Fruit fly (Drosophila melanogaster) whole organism, wandering third instar larva: ENCODE data around the gene CG4465.

Experiments
- Abd-B ChIP-seq: fragments of >200 bp; optimal IDR thresholded peaks from 2 replicates; lab custom pipeline; 2017; ENCODE audit warnings: missing biosample characterization, missing genetic modification characterization
- CG32264 ChIP-seq: fragments of 200-800 bp; sonication (Bioruptor generic); optimal IDR thresholded peaks from 2 replicates; lab custom pipeline; 2016; ENCODE audit warnings: missing biosample characterization, missing genetic modification characterization
- CG9705 ChIP-seq: fragments of 200-800 bp; sonication (Bioruptor generic); optimal IDR thresholded peaks from 2 replicates; lab custom pipeline; 2018; ENCODE audit warnings: missing biosample characterization, mild to moderate bottlenecking, missing genetic modification characterization
- CrebA ChIP-seq: fragments of 200-800 bp; sonication (Bioruptor generic); optimal IDR thresholded peaks from 2 replicates; lab custom pipeline; 2016; ENCODE audit warnings: missing biosample characterization, mild to moderate bottlenecking, missing genetic modification characterization, borderline replicate concordance
- Dfd ChIP-seq: fragments of >200 bp; optimal IDR thresholded peaks from 2 replicates; lab custom pipeline; 2017; ENCODE audit warnings: missing biosample characterization, missing genetic modification characterization
- Dif ChIP-seq: fragments of 200-275, 200-300 bp; sonication (Bioruptor generic); optimal IDR thresholded peaks from 2 replicates; lab custom pipeline; 2018; ENCODE audit warnings: missing biosample characterization, missing genetic modification characterization; ENCODE audit not compliant: partially characterized antibody
- HLH106 ChIP-seq: fragments of 200-800 bp; optimal IDR thresholded peaks from 3 replicates; lab custom pipeline; 2019; ENCODE audit warnings: missing biosample characterization, mild to moderate bottlenecking, missing genetic modification characterization, moderate library complexity
- Hnf4 ChIP-seq: fragments of 200-800 bp; sonication (Bioruptor generic); optimal IDR thresholded peaks from 2 replicates; lab custom pipeline; 2016; ENCODE audit warnings: missing biosample characterization, mild to moderate bottlenecking, missing genetic modification characterization
- Hr78 ChIP-seq: fragments of >200 bp; optimal IDR thresholded peaks from 2 replicates; lab custom pipeline; 2017; ENCODE audit warnings: missing biosample characterization, missing genetic modification characterization
- Hr83 ChIP-seq: fragments of 200-300 bp; sonication (Bioruptor generic); optimal IDR thresholded peaks from 2 replicates; lab custom pipeline; 2016; ENCODE audit warnings: missing biosample characterization, mild to moderate bottlenecking, missing genetic modification characterization, moderate library complexity; ENCODE audit not compliant: poor library complexity, severe bottlenecking
- Jra ChIP-seq: sonication (Bioruptor generic); optimal IDR thresholded peaks from 2 replicates; lab custom pipeline; 2016; ENCODE audit warnings: missing biosample characterization, missing genetic modification characterization
- Mio ChIP-seq: sonication (Bioruptor generic); optimal IDR thresholded peaks from 2 replicates; lab custom pipeline; 2016; ENCODE audit warnings: missing biosample characterization, missing genetic modification characterization
- Myc ChIP-seq: fragments of >200 bp; optimal IDR thresholded peaks from 2 replicates; lab custom pipeline; 2017
- N ChIP-seq: fragments of >200 bp; optimal IDR thresholded peaks from 2 replicates; lab custom pipeline; 2018; ENCODE audit warnings: missing biosample characterization, missing external identifiers, missing genetic modification characterization
- OdsH ChIP-seq: fragments of 200-800 bp; sonication (Bioruptor generic); optimal IDR thresholded peaks from 2 replicates; lab custom pipeline; 2016; ENCODE audit warnings: missing biosample characterization, mild to moderate bottlenecking, missing genetic modification characterization
- Rel ChIP-seq, 2 experiments: fragments of 200-800 bp; sonication (Bioruptor generic) in 1 of 2; optimal IDR thresholded peaks; 2 replicates in 1 of 2; 3 replicates in 1 of 2; lab custom pipeline; 2016 to 2019; ENCODE audit warnings: mild to moderate bottlenecking in 2 of 2, missing biosample characterization in 2 of 2, missing genetic modification characterization in 2 of 2, moderate library complexity in 1 of 2
- Vsx2 ChIP-seq: fragments of 200-300, 225-300 bp; sonication (Bioruptor generic); optimal IDR thresholded peaks from 2 replicates; lab custom pipeline; 2018; ENCODE audit warnings: missing biosample characterization, missing genetic modification characterization; ENCODE audit not compliant: partially characterized antibody
- br ChIP-seq: fragments of 200-800 bp; sonication (Bioruptor generic); optimal IDR thresholded peaks from 2 replicates; lab custom pipeline; 2016; ENCODE audit warnings: missing biosample characterization, missing genetic modification characterization
- brk ChIP-seq: fragments of 200-800 bp; sonication (Bioruptor generic); optimal IDR thresholded peaks from 2 replicates; lab custom pipeline; 2016; ENCODE audit warnings: missing biosample characterization, mild to moderate bottlenecking, missing genetic modification characterization
- dl ChIP-seq, 2 experiments: fragments of 175-275, 200-275 bp in 1 of 2; fragments of 200-275 bp in 1 of 2; sonication (Bioruptor generic); optimal IDR thresholded peaks; lab custom pipeline; 2018; ENCODE audit warnings: mild to moderate bottlenecking in 2 of 2, missing biosample characterization in 2 of 2, missing genetic modification characterization in 2 of 2, moderate library complexity in 2 of 2; ENCODE audit not compliant: partially characterized antibody in 2 of 2, insufficient read depth in 1 of 2
- ey ChIP-seq: fragments of 200-800 bp; sonication (Bioruptor generic); optimal IDR thresholded peaks from 2 replicates; lab custom pipeline; 2016; ENCODE audit warnings: missing biosample characterization, missing genetic modification characterization
- foxo ChIP-seq, 2 experiments: fragments of 200-800 bp; sonication (Bioruptor generic); optimal IDR thresholded peaks; 2 replicates in 1 of 2; 3 replicates in 1 of 2; lab custom pipeline; 2016 to 2017; ENCODE audit warnings: missing biosample characterization in 2 of 2, missing genetic modification characterization in 2 of 2
- fru ChIP-seq: fragments of 200-800 bp; sonication (Bioruptor generic); optimal IDR thresholded peaks from 3 replicates; lab custom pipeline; 2016; ENCODE audit warnings: missing biosample characterization, mild to moderate bottlenecking, missing genetic modification characterization
- h ChIP-seq: fragments of 200-800 bp; sonication (Bioruptor generic); optimal IDR thresholded peaks from 3 replicates; lab custom pipeline; 2016; ENCODE audit warnings: missing biosample characterization, mild to moderate bottlenecking, missing genetic modification characterization
- lola ChIP-seq: fragments of >200 bp; optimal IDR thresholded peaks from 2 replicates; lab custom pipeline; 2017; ENCODE audit warnings: missing biosample characterization, missing genetic modification characterization
- pan ChIP-seq: fragments of >200 bp; optimal IDR thresholded peaks from 2 replicates; lab custom pipeline; 2017
- psq ChIP-seq: fragments of 200-800 bp; sonication (Bioruptor generic); optimal IDR thresholded peaks from 3 replicates; lab custom pipeline; 2017; ENCODE audit warnings: missing biosample characterization, mild to moderate bottlenecking, missing genetic modification characterization, moderate library complexity
- rgr ChIP-seq: fragments of 200-800 bp; sonication (Bioruptor generic); optimal IDR thresholded peaks from 3 replicates; lab custom pipeline; 2016; ENCODE audit warnings: missing biosample characterization, mild to moderate bottlenecking, missing genetic modification characterization
- sage ChIP-seq: fragments of 200-800 bp; sonication (Bioruptor generic); optimal IDR thresholded peaks from 2 replicates; lab custom pipeline; 2016; ENCODE audit warnings: missing biosample characterization, mild to moderate bottlenecking, missing genetic modification characterization
- sv ChIP-seq: fragments of 200-800 bp; sonication (Bioruptor generic); optimal IDR thresholded peaks from 3 replicates; lab custom pipeline; 2016; ENCODE audit warnings: missing biosample characterization, missing genetic modification characterization
- usp ChIP-seq: fragments of >200 bp; optimal IDR thresholded peaks from 2 replicates; lab custom pipeline; 2017; ENCODE audit warnings: missing biosample characterization, missing genetic modification characterization
- woc ChIP-seq: sonication (Bioruptor generic); optimal IDR thresholded peaks from 2 replicates; lab custom pipeline; 2016; ENCODE audit warnings: missing biosample characterization, mild to moderate bottlenecking, missing genetic modification characterization

CG4465 gene

DNA sequence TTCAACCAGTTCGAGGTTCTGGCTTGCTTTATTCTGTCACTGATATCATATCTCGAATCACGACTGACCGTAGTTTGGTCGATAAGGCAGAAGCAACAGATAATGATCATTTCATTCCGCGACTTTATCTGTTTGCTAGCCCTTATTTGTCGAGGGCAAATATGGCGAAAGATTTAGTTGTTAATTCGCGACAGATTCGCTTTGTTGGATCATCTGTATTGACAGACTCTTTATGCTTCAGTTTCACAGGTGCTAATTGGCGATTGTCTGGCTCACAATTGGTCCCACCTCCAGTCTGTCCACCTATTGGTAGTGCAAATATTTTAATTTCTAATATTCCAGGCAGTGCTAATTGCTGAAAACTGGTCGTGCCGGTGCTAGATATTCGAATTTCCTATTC is 6.7 kb upstream of the CG4465 start:
- no peak for TF ChIP-seq woc
- no peak for TF ChIP-seq CG9705 (GFP tag; lab: Kevin White, UChicago)
- TF ChIP-seq Jra, result no peak
- no peak for TF ChIP-seq foxo (GFP tag; optimal IDR thresholded peaks at IDR 0.05; lab: Kevin White, UChicago)
- TF ChIP-seq Hr83 (GFP tag; lab: Kevin White, UChicago), result peak; percentile 38
- no peak for TF ChIP-seq dl (GFP tag; optimal IDR thresholded peaks at IDR 0.05; lab: Kevin White, UChicago; ENCODE audit: insufficient read depth in 1 of 2, partially characterized antibody in 2 of 2)
- peak; percentile 50 for TF ChIP-seq h (GFP tag; lab: Kevin White, UChicago)
- TF ChIP-seq Dif (GFP tag; lab: Kevin White, UChicago), result no peak
- TF ChIP-seq Dfd (GFP tag; lab: Kevin White, UChicago), result no peak
- no peak for TF ChIP-seq usp (GFP tag; lab: Kevin White, UChicago)
- no peak for TF ChIP-seq OdsH (GFP tag; lab: Kevin White, UChicago)
- no peak for TF ChIP-seq sv (GFP tag; lab: Kevin White, UChicago)
- no peak for TF ChIP-seq Hnf4 (GFP tag; lab: Kevin White, UChicago)
- TF ChIP-seq N (GFP tag; lab: Kevin White, UChicago), result no peak
- no peak for TF ChIP-seq ey
- peak; percentile 34 for TF ChIP-seq br (GFP tag; lab: Kevin White, UChicago)
- TF ChIP-seq fru (GFP tag; lab: Kevin White, UChicago), result no peak
- no peak for TF ChIP-seq Myc (lab: Kevin White, UChicago)
- no peak for TF ChIP-seq Rel (GFP tag; optimal IDR thresholded peaks at IDR 0.05; lab: Kevin White, UChicago)
- no peak for TF ChIP-seq Rel (tag; optimal IDR thresholded peaks at IDR 0.05; lab: Kevin White, UChicago)
- no peak for TF ChIP-seq Mio (GFP tag; lab: Kevin White, UChicago)
- TF ChIP-seq rgr, result peak; percentile 65
- no peak for TF ChIP-seq pan
- no peak for TF ChIP-seq brk
- no peak for TF ChIP-seq Vsx2 (GFP tag; lab: Kevin White, UChicago)
- no peak for TF ChIP-seq CrebA (GFP tag; lab: Kevin White, UChicago)
- TF ChIP-seq psq, result no peak

DNA sequence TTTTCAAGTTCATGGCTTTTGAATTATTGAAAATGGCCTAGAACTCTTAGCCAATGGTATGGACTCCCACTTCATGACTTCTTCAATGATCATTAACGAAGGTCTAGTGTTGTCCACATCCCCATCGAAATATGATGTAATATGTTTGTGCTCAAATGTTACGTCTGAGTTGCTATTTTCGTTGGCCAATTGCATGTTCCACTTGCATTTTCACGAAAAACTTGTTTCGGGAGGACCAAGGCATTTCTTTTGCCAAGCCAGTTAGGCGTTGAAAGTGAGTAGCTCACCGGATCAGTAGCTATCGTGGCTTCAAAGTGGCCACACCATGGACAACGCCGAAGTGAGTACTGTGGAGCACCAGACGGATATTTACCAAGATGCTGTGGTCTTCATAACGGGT is 568 bp upstream of the CG4465 start, which contains the start of gene CG4770:
Gene CG4770, plus strand, starts transcription at position 301 of the 400 bp plus-strand sequence.
- TF ChIP-seq Rel (GFP tag; optimal IDR thresholded peaks at IDR 0.05; lab: Kevin White, UChicago) (no peak), Rel (tag; optimal IDR thresholded peaks at IDR 0.05; lab: Kevin White, UChicago) (no peak), CG32264 (GFP tag; lab: Kevin White, UChicago) (no peak)

DNA sequence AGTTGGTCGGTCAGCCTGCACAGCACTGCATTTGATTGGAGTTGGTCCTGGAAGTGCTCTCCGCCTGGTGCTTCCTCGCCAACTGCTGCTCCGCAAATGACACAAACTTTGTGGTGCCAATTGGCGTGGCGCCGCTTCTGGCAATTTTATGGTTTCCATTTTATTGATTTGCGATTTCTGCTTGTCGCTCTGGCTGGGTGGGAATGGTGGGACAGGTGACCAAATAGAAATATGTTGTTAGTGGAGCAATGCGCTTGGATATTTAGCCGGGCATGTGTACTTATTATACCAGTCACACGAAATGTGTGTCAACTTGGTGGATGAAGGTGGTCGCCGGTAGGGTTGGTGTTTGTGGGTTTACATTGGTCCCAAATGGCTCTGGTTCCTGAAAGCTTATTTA is 2.3 kb downstream of the CG4465 start, which contains the start of the genes Xport-A and Xport-B:
Gene Xport-A, minus strand, starts transcription at position 101 of the 400 bp plus-strand sequence.
Gene Xport-B, minus strand, starts transcription at position 101 of the 400 bp plus-strand sequence.
- TF ChIP-seq Rel (GFP tag; optimal IDR thresholded peaks at IDR 0.05; lab: Kevin White, UChicago) (no peak), Rel (tag; optimal IDR thresholded peaks at IDR 0.05; lab: Kevin White, UChicago) (no peak), br (GFP tag; lab: Kevin White, UChicago) (no peak), Dif (GFP tag; lab: Kevin White, UChicago) (no peak), Abd-B (GFP tag; lab: Kevin White, UChicago) (no peak), pan (no peak), OdsH (GFP tag; lab: Kevin White, UChicago) (no peak), brk (no peak), HLH106 (no peak), CG9705 (GFP tag; lab: Kevin White, UChicago) (no peak), ey (no peak), Vsx2 (GFP tag; lab: Kevin White, UChicago) (no peak), h (GFP tag; lab: Kevin White, UChicago) (no peak), sage (GFP tag; lab: Kevin White, UChicago) (no peak)

DNA sequence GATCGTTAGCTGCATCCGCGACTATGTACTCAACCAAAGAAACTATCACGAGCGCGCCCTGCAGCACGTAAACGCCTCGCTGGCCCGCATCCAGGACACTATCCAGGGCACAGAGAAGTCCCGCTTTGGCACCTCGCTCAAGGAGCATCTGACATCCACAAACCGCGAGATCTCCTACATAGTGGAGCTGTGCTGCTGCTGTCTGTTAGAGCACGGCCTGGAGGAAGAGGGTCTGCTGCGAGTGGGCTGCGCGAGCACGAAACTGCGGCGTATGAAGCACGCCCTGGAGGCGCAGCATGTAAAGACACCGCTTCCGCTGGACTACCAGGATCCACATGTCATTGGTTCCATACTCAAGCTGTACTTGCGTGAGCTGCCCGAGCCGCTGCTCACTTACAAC is 6.6 kb downstream of the CG4465 start:
- no peak for TF ChIP-seq Vsx2 (GFP tag; lab: Kevin White, UChicago)
- TF ChIP-seq OdsH (GFP tag; lab: Kevin White, UChicago), result no peak
- TF ChIP-seq Hr78 (GFP tag; lab: Kevin White, UChicago), result no peak
- TF ChIP-seq Dif (GFP tag; lab: Kevin White, UChicago), result no peak
- no peak for TF ChIP-seq usp (GFP tag; lab: Kevin White, UChicago)
- no peak for TF ChIP-seq psq
- no peak for TF ChIP-seq lola (GFP tag; lab: Kevin White, UChicago)
- TF ChIP-seq fru (GFP tag; lab: Kevin White, UChicago), result no peak
- TF ChIP-seq, all 38 proteins: peak for 0
